Fruit fly (Drosophila melanogaster) whole organism, prepupa: ENCODE results near the gene Gr64f.

Experiments
- CG11902 ChIP-seq: fragments of 200-800 bp; sonication (Bioruptor generic); optimal IDR thresholded peaks from 3 replicates; lab custom pipeline; 2016; ENCODE audit warnings: missing biosample characterization, missing genetic modification characterization
- CG15336 ChIP-seq: fragments of 200-800 bp; sonication (Bioruptor generic); IDR thresholded peaks from 2 replicates; pipeline ENCODE4 v1.3.6; 2022; ENCODE audit warnings: missing biosample characterization, missing genetic modification characterization
- CG16779 ChIP-seq: fragments of 200-800 bp; sonication (Bioruptor generic); optimal IDR thresholded peaks from 3 replicates; lab custom pipeline; 2017; ENCODE audit warnings: missing biosample characterization, mild to moderate bottlenecking, missing genetic modification characterization
- CG34406 ChIP-seq: fragments of 200-800 bp; sonication (Bioruptor generic); optimal IDR thresholded peaks from 3 replicates; lab custom pipeline; 2016; ENCODE audit warnings: missing biosample characterization, missing genetic modification characterization
- CG3919 ChIP-seq: fragments of 200-800 bp; sonication (Bioruptor generic); optimal IDR thresholded peaks from 3 replicates; lab custom pipeline; 2016; ENCODE audit warnings: missing biosample characterization, missing genetic modification characterization
- Ets21C ChIP-seq: fragments of 200-800 bp; sonication (Bioruptor generic); optimal IDR thresholded peaks from 3 replicates; lab custom pipeline; 2016; ENCODE audit warnings: missing biosample characterization, missing genetic modification characterization
- Hr4 ChIP-seq: fragments of 200-800 bp; sonication (Bioruptor generic); optimal IDR thresholded peaks from 3 replicates; lab custom pipeline; 2016; ENCODE audit warnings: missing biosample characterization, missing genetic modification characterization
- OdsH ChIP-seq: fragments of 200-800 bp; sonication (Bioruptor generic); optimal IDR thresholded peaks from 3 replicates; lab custom pipeline; 2016; ENCODE audit warnings: missing biosample characterization, missing genetic modification characterization
- eg ChIP-seq: fragments of 200-800 bp; sonication (Bioruptor generic); IDR thresholded peaks from 3 replicates; pipeline ENCODE4 v1.3.6; 2022; ENCODE audit warnings: missing biosample characterization, missing genetic modification characterization
- esn ChIP-seq: fragments of 200-800 bp; sonication (Bioruptor generic); optimal IDR thresholded peaks from 2 replicates; lab custom pipeline; 2016; ENCODE audit warnings: missing biosample characterization, mild to moderate bottlenecking, missing genetic modification characterization, moderate library complexity
- fd59A ChIP-seq: fragments of 200-800 bp; sonication (Bioruptor generic); optimal IDR thresholded peaks from 2 replicates; lab custom pipeline; 2017; ENCODE audit warnings: missing biosample characterization, mild to moderate bottlenecking, missing genetic modification characterization, missing genetic modification reagents
- pdm3 ChIP-seq: fragments of 200-800 bp; sonication (Bioruptor generic); optimal IDR thresholded peaks from 3 replicates; lab custom pipeline; 2016; ENCODE audit warnings: missing biosample characterization, missing genetic modification characterization
- ss ChIP-seq, 2 experiments: fragments of 200-800 bp; sonication (Bioruptor generic); optimal IDR thresholded peaks; 2 replicates in 1 of 2; 3 replicates in 1 of 2; lab custom pipeline; 2017 to 2018; ENCODE audit warnings: mild to moderate bottlenecking in 2 of 2, missing biosample characterization in 2 of 2, missing genetic modification characterization in 2 of 2, moderate library complexity in 1 of 2
- vri ChIP-seq: fragments of 200-800 bp; sonication (Bioruptor generic); optimal IDR thresholded peaks from 3 replicates; lab custom pipeline; 2016; ENCODE audit warnings: missing biosample characterization, mild to moderate bottlenecking, missing genetic modification characterization

DNA sequence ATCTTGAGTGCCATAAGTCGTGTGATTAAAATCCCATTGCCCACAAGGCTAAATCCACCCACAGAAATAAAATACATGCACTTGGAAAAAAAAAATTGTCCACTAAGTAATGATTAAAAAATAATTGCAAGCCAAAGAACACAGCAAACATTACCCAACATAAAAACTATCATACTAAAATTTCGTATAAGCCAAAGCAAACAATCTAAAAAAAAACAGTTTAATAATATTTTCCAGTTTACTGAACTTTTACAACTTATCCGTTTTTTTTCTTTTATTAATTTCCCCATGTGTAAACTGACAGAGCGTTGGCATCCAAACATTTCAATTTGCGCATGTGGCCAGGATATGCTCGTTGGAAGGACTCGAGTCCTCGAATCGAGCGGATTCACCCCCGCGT, 44.7 kb downstream of the Gr64f start:
- no peak for TF ChIP-seq pdm3
- no peak for TF ChIP-seq fd59A
- no peak for TF ChIP-seq CG3919 (GFP tag; lab: Kevin White, UChicago)
- no peak for TF ChIP-seq CG11902 (GFP tag; lab: Kevin White, UChicago)
- no peak for TF ChIP-seq CG34406 (GFP tag; lab: Kevin White, UChicago)
- TF ChIP-seq vri (GFP tag; lab: Kevin White, UChicago), result no peak
- TF ChIP-seq ss (GFP tag; optimal IDR thresholded peaks at IDR 0.05; lab: Kevin White, UChicago), result no peak
- no peak for TF ChIP-seq CG16779 (tag; lab: Kevin White, UChicago)
- TF ChIP-seq esn, result no peak
- no peak for TF ChIP-seq CG15336 (GFP tag; lab: Robert Waterston, UW)
- no peak for TF ChIP-seq eg (GFP tag; lab: Robert Waterston, UW)
- no peak for TF ChIP-seq OdsH
- no peak for TF ChIP-seq Ets21C (GFP tag; lab: Kevin White, UChicago)
- no peak for TF ChIP-seq Hr4
